Fruit fly (Drosophila melanogaster): ENCODE data around the gene 5PtaseI.

5PtaseI gene

dm6 chr3R:25054451-25055188 lies 9.7 kb upstream of the 5PtaseI start, which contains the start of gene CG31109 (continued):
- TF ChIP-seq BtbVII (GFP tag; optimal IDR thresholded peaks at IDR 0.05): no peak
- TF ChIP-seq zen2 (GFP tag; IDR thresholded peaks at IDR 0.05; ENCODE audit: partially characterized antibody): no peak
- TF ChIP-seq CG34224 (GFP tag; IDR thresholded peaks at IDR 0.05; ENCODE audit: partially characterized antibody): peak; percentile 49
- no peak for TF ChIP-seq Nf-YB (GFP tag; optimal IDR thresholded peaks at IDR 0.05)
- peak; percentile 2 for TF ChIP-seq nerfin-1 (tag; optimal IDR thresholded peaks at IDR 0.05)
- peak; percentile 5 for TF ChIP-seq CG8388 (GFP tag; optimal IDR thresholded peaks at IDR 0.05)
- TF ChIP-seq CG6175 (GFP tag; IDR thresholded peaks at IDR 0.05): no peak
- no peak for TF ChIP-seq vvl (GFP tag; IDR thresholded peaks at IDR 0.05)
- no peak for TF ChIP-seq CG15269 (tag; optimal IDR thresholded peaks at IDR 0.05)
- peak; percentile 35 for TF ChIP-seq nmo (GFP tag; optimal IDR thresholded peaks at IDR 0.05)
- TF ChIP-seq CG30403 (GFP tag; optimal IDR thresholded peaks at IDR 0.05): peak; percentile 18
- TF ChIP-seq ro (GFP tag; IDR thresholded peaks at IDR 0.05): no peak
- TF ChIP-seq Camta (GFP tag; optimal IDR thresholded peaks at IDR 0.05): no peak
- no peak for TF ChIP-seq CG1024 (GFP tag; IDR thresholded peaks at IDR 0.05)
- TF ChIP-seq nerfin-2 (GFP tag; IDR thresholded peaks at IDR 0.05; ENCODE audit: partially characterized antibody): no peak
- TF ChIP-seq insv (GFP tag; optimal IDR thresholded peaks at IDR 0.05): no peak
- TF ChIP-seq CG8290 (GFP tag; optimal IDR thresholded peaks at IDR 0.05): peak; percentile 84
- peak; percentile 73 to 89 for TF ChIP-seq CG8290 (tag; optimal IDR thresholded peaks at IDR 0.05)
- peak; percentile 2 for TF ChIP-seq CG17359 (tag; optimal IDR thresholded peaks at IDR 0.05)
- TF ChIP-seq stwl (tag; optimal IDR thresholded peaks at IDR 0.05): peak; percentile 77
- TF ChIP-seq CG18011 (GFP tag; optimal IDR thresholded peaks at IDR 0.05): peak; percentile 8
- TF ChIP-seq CG2120 (GFP tag; optimal IDR thresholded peaks at IDR 0.05): peak; percentile 64
- peak; percentile 79 for TF ChIP-seq MBD-R2 (GFP tag; IDR thresholded peaks at IDR 0.05)
- TF ChIP-seq fd96Cb (tag; optimal IDR thresholded peaks at IDR 0.05): no peak
- peak; percentile 31 for TF ChIP-seq CG17829 (tag; optimal IDR thresholded peaks at IDR 0.05)
- peak; percentile 12 for TF ChIP-seq Sry-β (GFP tag; optimal IDR thresholded peaks at IDR 0.05)
- TF ChIP-seq sim (GFP tag; IDR thresholded peaks at IDR 0.05): no peak
- no peak for TF ChIP-seq kah (GFP tag; optimal IDR thresholded peaks at IDR 0.05)
- TF ChIP-seq trem (tag; optimal IDR thresholded peaks at IDR 0.05): peak; percentile 80
- no peak for TF ChIP-seq gt (GFP tag; IDR thresholded peaks at IDR 0.05)
- TF ChIP-seq Atf3 (GFP tag; optimal IDR thresholded peaks at IDR 0.05): no peak
- no peak for TF ChIP-seq yki (optimal IDR thresholded peaks at IDR 0.05)
- no peak for TF ChIP-seq h (optimal IDR thresholded peaks at IDR 0.05)
- TF ChIP-seq ERR (GFP tag; optimal IDR thresholded peaks at IDR 0.05): no peak

dm6 chr3R:25051441-25052097 lies 6.6 kb upstream of the 5PtaseI start:
- TF ChIP-seq CG34224 (GFP tag; IDR thresholded peaks at IDR 0.05; ENCODE audit: partially characterized antibody) (no peak), zf30C (GFP tag; optimal IDR thresholded peaks at IDR 0.05) (peak; percentile 16), CG11085 (GFP tag; IDR thresholded peaks at IDR 0.05) (no peak), CG8290 (GFP tag; optimal IDR thresholded peaks at IDR 0.05) (no peak), CG8290 (tag; optimal IDR thresholded peaks at IDR 0.05) (peak in 1 of 2 experiments; percentile 23), CG1832 (GFP tag; optimal IDR thresholded peaks at IDR 0.05) (no peak), CG11504 (tag; optimal IDR thresholded peaks at IDR 0.05) (no peak), crol (GFP tag; IDR thresholded peaks at IDR 0.05) (no peak), mirr (GFP tag; optimal IDR thresholded peaks at IDR 0.05) (peak; percentile 62), CG13624 (GFP tag; optimal IDR thresholded peaks at IDR 0.05) (peak; percentile 21), Drgx (GFP tag; IDR thresholded peaks at IDR 0.05) (no peak; the same call in 1 of the 2 replicates), CG2678 (tag; optimal IDR thresholded peaks at IDR 0.05) (peak; percentile 5), lilli (GFP tag; optimal IDR thresholded peaks at IDR 0.05) (peak; percentile 3), CG2116 (GFP tag; optimal IDR thresholded peaks at IDR 0.05) (no peak), sug (tag; optimal IDR thresholded peaks at IDR 0.05) (peak; percentile 3), CG14441 (GFP tag; IDR thresholded peaks at IDR 0.05) (peak; percentile 44; the same call in 1 of the 2 replicates), CG15479 (GFP tag; optimal IDR thresholded peaks at IDR 0.05) (no peak), CG9876 (GFP tag; optimal IDR thresholded peaks at IDR 0.05) (no peak), CG32772 (GFP tag; IDR thresholded peaks at IDR 0.05) (no peak)
